Fruit fly (Drosophila melanogaster): ENCODE results near the gene CG15535.

Gene CG15535

dm6 chr3R:30467062-30467461 is 43.3 kb upstream of the CG15535 start (continued):
- TF ChIP-seq emc (GFP tag; optimal IDR thresholded peaks at IDR 0.05) (no peak), CG11696 (GFP tag; IDR thresholded peaks at IDR 0.05) (no peak), pita (GFP tag; optimal IDR thresholded peaks at IDR 0.05) (peak; percentile 78), trem (tag; optimal IDR thresholded peaks at IDR 0.05) (peak; percentile 27), Ets65A (GFP tag) (no peak), Elba2 (GFP tag; optimal IDR thresholded peaks at IDR 0.05) (peak; percentile 72), Gug (GFP tag; IDR thresholded peaks at IDR 0.05) (no peak), stwl (tag; optimal IDR thresholded peaks at IDR 0.05) (peak; percentile 29), CG4854 (GFP tag; optimal IDR thresholded peaks at IDR 0.05) (no peak), fd96Cb (tag; optimal IDR thresholded peaks at IDR 0.05) (no peak), lilli (GFP tag; optimal IDR thresholded peaks at IDR 0.05) (no peak)

dm6 chr3R:30466515-30466914 is 42.8 kb upstream of the CG15535 start:
- TF ChIP-seq CG10321 (GFP tag; IDR thresholded peaks at IDR 0.05) (no peak), CG31365 (tag; optimal IDR thresholded peaks at IDR 0.05) (no peak), maf-S (GFP tag; optimal IDR thresholded peaks at IDR 0.05) (no peak), Usf (GFP tag; optimal IDR thresholded peaks at IDR 0.05) (no peak), chm (GFP tag; IDR thresholded peaks at IDR 0.05) (0 out of 2 replicates have a peak, but pooled peaks have one; percentile 27), ci (GFP tag; IDR thresholded peaks at IDR 0.05) (no peak), CG31224 (GFP tag; IDR thresholded peaks at IDR 0.05) (no peak), CG12236 (GFP tag; optimal IDR thresholded peaks at IDR 0.05) (no peak), z (GFP tag; IDR thresholded peaks at IDR 0.05) (0 out of 3 replicates have a peak, but pooled peaks have one; percentile 30), exex (tag; optimal IDR thresholded peaks at IDR 0.05) (no peak), slp2 (GFP tag; optimal IDR thresholded peaks at IDR 0.05) (no peak), her (GFP tag; optimal IDR thresholded peaks at IDR 0.05) (no peak), corto (GFP tag; optimal IDR thresholded peaks at IDR 0.05) (no peak), Ptx1 (GFP tag; IDR thresholded peaks at IDR 0.05) (no peak), ac (GFP tag; optimal IDR thresholded peaks at IDR 0.05) (no peak), hth (optimal IDR thresholded peaks at IDR 0.05) (no peak), Neu2 (GFP tag; optimal IDR thresholded peaks at IDR 0.05; ENCODE audit: borderline replicate concordance) (no peak), kni (GFP tag; optimal IDR thresholded peaks at IDR 0.05) (no peak), MESR4 (GFP tag; optimal IDR thresholded peaks at IDR 0.05) (no peak), bab2 (GFP tag; optimal IDR thresholded peaks at IDR 0.05) (no peak), Pdp1 (GFP tag; optimal IDR thresholded peaks at IDR 0.05) (peak in 1 of 2 experiments; percentile 95), row (GFP tag; IDR thresholded peaks at IDR 0.05) (no peak), twi (tag; optimal IDR thresholded peaks at IDR 0.05) (peak; percentile 30), Rx (GFP tag; IDR thresholded peaks at IDR 0.05) (no peak), crol (GFP tag; IDR thresholded peaks at IDR 0.05) (peak; percentile 75), CG6791 (GFP tag; IDR thresholded peaks at IDR 0.05; ENCODE audit: partially characterized antibody) (no peak), Dek (tag; optimal IDR thresholded peaks at IDR 0.05) (no peak), ase (GFP tag; IDR thresholded peaks at IDR 0.05) (no peak), repo (GFP tag; optimal IDR thresholded peaks at IDR 0.05) (no peak), CG17328 (GFP tag; IDR thresholded peaks at IDR 0.05) (no peak), CG15696 (tag; optimal IDR thresholded peaks at IDR 0.05) (no peak), mld (GFP tag; IDR thresholded peaks at IDR 0.05; ENCODE audit: partially characterized antibody) (no peak), vvl (GFP tag; IDR thresholded peaks at IDR 0.05) (0 out of 2 replicates have a peak, but pooled peaks have one; percentile 15), caup (GFP tag; optimal IDR thresholded peaks at IDR 0.05; ENCODE audit: severe bottlenecking) (no peak), Eip74EF (GFP tag; optimal IDR thresholded peaks at IDR 0.05) (no peak), CG2889 (GFP tag; IDR thresholded peaks at IDR 0.05) (no peak), CG30020 (tag; optimal IDR thresholded peaks at IDR 0.05) (no peak), CG12744 (GFP tag; optimal IDR thresholded peaks at IDR 0.05) (no peak), CG33213 (GFP tag; optimal IDR thresholded peaks at IDR 0.05) (no peak), CG34422 (GFP tag; IDR thresholded peaks at IDR 0.05) (no peak)

Measured in whole organism, embryonic.